Worm (Caenorhabditis elegans) whole organism, dauer: Measurements from ENCODE around the gene glb-11.

ENCODE experiments used
- unc-62 ChIP-seq: sonication (generic microtip); optimal IDR thresholded peaks from 2 replicates; lab custom pipeline; 2017; ENCODE audit warnings: missing biosample characterization, missing genetic modification reagents, missing genetic modification characterization

The glb-11 gene

DNA sequence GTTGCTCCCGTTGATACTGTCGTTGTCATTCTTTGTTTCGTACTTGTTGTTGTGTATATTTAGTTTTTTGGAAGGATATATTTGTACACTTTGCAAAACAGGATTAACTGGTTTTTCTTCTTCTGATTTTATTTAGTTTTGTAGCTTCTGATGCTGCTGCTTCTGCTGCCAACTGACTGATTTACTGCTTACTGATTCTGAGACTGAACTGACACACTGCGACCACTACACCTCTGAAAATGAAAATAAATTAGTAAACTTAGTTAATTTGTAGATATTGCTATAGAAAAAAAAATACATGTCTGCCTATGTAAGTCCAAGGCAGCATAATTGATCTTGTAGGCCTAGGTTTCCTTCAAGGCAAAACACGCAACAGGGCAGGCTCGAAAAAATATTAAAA lies 19.3 kb downstream of the glb-11 start, which contains the start of gene R10E9.4:
Gene R10E9.4, minus strand, starts transcription at position 101 of the 400 bp plus-strand sequence.
- no peak for TF ChIP-seq unc-62 (GFP tag; lab: Kevin White, UChicago)

- TF ChIP-seq unc-62 (GFP tag; lab: Kevin White, UChicago), result no peak
Observed at ce11 chrIII:3970395-3970794, 21.6 kb downstream of the glb-11 start.

ce11 chrIII:3969133-3969532 lies 22.9 kb downstream of the glb-11 start:
- no peak for TF ChIP-seq unc-62 (GFP tag; lab: Kevin White, UChicago)

DNA sequence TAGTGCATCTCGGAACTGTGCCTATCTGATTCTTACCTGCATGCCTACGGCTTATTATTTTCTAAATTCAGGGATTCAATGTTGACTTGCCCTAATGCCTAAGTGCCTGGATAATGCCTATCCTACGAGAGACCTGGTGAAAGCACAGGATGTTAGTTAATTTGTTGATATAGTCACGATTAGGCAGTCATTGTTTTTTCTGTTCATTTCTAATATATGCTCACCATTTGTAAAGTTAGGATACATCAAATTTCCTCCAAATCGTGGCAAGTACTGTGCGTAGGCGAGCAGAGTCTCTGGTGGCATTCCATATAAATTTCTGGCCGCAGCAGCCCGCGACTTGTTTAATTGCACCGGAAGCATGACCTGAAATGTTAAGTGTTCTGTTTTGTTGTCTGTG lies 25.8 kb downstream of the glb-11 start:
- TF ChIP-seq unc-62 (GFP tag; lab: Kevin White, UChicago), result no peak

- no peak for TF ChIP-seq unc-62 (GFP tag; lab: Kevin White, UChicago)
Observed at ce11 chrIII:3964237-3964636, 27.8 kb downstream of the glb-11 start, which contains the start of gene R10E9.2. Gene R10E9.2 (minus strand): TSS chrIII:3964337.

DNA sequence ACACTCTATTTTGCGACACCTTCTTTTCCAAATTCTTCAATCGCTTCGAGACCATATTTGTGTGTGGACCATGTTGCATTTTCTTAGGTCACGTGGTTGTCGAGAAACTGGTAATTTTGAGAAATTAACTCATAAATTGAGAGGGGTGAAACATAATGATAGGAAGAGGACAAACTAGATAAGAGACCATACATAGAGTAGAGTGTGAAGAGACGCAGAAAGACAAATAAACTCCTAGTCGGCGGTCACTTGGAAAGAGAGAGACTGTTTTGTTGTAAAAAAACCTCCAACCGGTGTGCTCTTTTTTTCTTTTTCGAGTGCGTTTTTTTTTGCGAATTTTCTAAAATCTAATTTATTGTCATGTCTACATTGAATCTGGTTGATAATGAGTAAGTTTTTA lies 32.0 kb downstream of the glb-11 start, which contains the start of gene R10E9.3:
Gene R10E9.3, plus strand, starts transcription at position 235 of the 400 bp plus-strand sequence.
- no peak for TF ChIP-seq unc-62 (GFP tag; lab: Kevin White, UChicago)

DNA sequence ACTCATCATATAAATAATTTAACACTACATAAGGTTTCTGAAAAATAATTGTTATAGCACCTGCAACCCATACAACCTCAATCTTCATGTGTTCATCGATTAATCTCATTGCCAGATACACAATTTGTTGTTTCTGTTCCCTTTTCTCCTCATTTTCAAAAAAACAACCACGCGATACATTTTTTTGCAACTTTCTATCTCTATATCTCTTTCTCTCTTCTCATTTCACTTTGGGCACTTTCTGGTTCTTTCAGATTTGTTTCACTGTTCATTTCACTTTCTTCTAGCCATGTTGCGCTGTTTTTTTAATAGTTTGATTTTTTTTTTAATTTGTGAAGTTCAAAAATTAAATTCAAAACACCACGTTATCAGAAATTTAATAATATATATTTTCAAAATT lies 32.8 kb downstream of the glb-11 start:
- no peak for TF ChIP-seq unc-62 (GFP tag; lab: Kevin White, UChicago)

ce11 chrIII:3957850-3958249 lies 34.1 kb downstream of the glb-11 start:
- no peak for TF ChIP-seq unc-62 (GFP tag; lab: Kevin White, UChicago)

DNA sequence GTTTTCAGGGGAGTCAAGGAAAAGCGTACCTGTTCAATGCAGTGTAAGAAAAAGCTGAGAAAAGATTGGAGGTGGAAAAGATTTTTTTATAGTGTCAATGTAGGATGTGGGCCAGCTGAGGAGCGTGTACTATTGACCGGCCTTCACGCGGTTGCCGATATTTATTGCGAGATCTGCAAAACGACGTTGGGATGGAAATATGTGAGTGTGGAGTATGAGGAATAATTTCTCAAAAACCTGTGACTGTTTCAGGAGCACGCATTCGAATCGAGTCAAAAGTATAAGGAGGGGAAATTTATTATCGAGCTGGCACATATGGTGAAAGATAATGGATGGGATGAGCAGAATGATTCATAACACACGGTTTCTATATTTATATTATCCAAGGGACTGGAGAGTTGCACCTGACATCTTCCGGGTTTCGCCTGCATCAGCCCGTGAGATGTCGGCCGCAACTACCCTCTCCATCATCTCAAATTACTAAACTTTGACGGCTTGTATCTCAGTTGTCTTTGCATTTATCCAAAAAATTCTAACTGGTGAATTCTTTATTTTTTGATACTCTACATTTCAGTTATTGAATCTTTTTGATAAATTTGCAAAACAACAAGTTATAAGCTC lies 34.8 kb downstream of the glb-11 start:
- no peak for TF ChIP-seq unc-62 (GFP tag; lab: Kevin White, UChicago)

DNA sequence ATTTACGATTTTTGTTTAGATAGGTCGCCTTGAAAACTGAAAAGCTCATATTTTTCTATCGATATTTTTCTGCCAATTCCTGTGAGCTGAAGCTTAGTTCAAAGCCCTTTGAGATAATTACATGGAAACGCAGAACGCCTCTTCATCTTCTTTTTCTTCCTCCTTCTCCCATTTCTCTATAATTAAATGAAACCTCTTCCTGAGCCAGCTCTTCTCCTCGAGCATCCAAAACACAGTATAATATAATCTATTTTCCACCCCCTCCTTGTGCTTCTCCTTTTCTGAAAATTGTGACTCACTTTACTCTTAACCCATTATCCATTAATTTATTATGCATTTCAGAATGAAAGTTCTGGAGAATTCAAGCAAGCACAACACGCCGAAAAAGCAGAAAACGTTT lies 35.7 kb downstream of the glb-11 start, which contains the start of gene F37A8.5:
Gene F37A8.5, plus strand, starts transcription at position 332 of the 400 bp plus-strand sequence.
- TF ChIP-seq unc-62 (GFP tag; lab: Kevin White, UChicago), result no peak

DNA sequence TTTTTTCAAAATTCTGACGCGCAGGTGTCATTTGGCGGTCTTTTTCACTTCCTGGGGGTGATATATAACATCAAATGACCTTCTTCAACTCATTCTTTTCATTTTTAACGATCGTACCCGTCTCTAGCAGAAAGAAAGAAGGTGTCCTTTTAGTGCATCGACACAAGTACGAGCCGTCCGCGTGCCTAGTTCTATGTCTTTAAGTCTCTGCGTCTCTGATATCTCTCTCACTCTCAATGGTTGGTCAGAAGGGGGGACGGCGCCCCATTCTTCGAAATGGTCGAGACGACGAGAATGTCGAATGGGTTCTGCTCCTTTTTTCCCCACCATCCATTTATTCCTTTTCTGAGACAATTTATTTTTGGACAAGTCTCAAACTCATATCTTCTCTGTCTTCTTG lies 36.3 kb downstream of the glb-11 start:
- no peak for TF ChIP-seq unc-62 (GFP tag; lab: Kevin White, UChicago)

DNA sequence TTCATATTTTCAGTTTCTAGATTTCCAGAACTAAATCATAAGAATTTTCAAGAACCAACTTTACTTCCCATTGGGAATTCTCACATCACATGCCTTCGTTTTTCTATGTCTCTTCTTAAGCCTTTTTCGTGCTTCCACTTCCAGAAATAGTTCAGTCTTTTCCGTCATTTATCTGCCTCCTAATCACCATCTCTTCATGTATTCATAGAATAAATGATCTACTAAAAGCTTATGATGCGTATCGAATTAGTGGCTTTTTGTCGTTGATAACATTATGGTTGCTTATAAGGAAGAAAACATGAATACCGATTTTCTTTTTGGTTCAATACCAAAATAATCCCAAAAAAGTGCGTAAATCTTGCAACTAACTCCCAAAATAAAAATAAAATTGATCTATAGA lies 37.2 kb downstream of the glb-11 start:
- TF ChIP-seq unc-62 (GFP tag; lab: Kevin White, UChicago), result no peak

- no peak for TF ChIP-seq unc-62 (GFP tag; lab: Kevin White, UChicago)
Observed at ce11 chrIII:3954220-3954619, 37.8 kb downstream of the glb-11 start.

- TF ChIP-seq unc-62 (GFP tag; lab: Kevin White, UChicago), result no peak
Observed at ce11 chrIII:3953235-3953634, 38.8 kb downstream of the glb-11 start.

DNA sequence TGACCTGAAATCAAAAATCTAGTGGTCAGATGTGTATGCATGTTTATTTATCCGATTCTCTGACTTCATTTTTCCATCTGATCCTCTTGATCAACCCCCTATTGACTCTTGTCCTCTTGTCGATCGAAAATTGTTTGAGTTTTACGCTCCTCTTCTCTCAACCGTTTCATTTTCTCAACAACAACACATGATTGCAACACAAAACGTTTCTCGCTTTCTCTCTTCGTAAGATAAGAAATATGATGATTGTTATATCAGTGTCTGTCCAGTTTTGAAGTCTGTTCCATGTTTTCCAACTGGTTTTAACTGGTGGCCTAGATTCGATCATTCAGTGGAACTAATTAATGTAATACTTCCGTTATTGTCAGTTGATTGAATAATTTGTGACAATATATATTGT lies 39.9 kb downstream of the glb-11 start:
- TF ChIP-seq unc-62 (GFP tag; lab: Kevin White, UChicago), result no peak
